Worm (Caenorhabditis elegans): ENCODE results near the gene osm-1.

ce11 chrX:16553845-16554426 lies 13.5 kb downstream of the osm-1 start, which contains the start of gene K08B5.2:
- TF ChIP-seq T23F11.4 (GFP tag; optimal IDR thresholded peaks at IDR 0.05): no peak
- no peak for TF ChIP-seq fkh-10 (GFP tag; optimal IDR thresholded peaks at IDR 0.05)
- no peak for TF ChIP-seq Y22D7AL.16 (tag; optimal IDR thresholded peaks at IDR 0.05)
- no peak for TF ChIP-seq ttx-3 (tag; optimal IDR thresholded peaks at IDR 0.05)
- no peak for TF ChIP-seq hlh-15 (tag; optimal IDR thresholded peaks at IDR 0.05)
- no peak for TF ChIP-seq hlh-8 (tag; optimal IDR thresholded peaks at IDR 0.05)
- no peak for TF ChIP-seq rnt-1 (tag; optimal IDR thresholded peaks at IDR 0.05)
- TF ChIP-seq ama-1 (optimal IDR thresholded peaks at IDR 0.05): no peak
- no peak for TF ChIP-seq unc-3 (GFP tag; conservative IDR thresholded peaks at IDR 0.05)
- no peak for TF ChIP-seq unc-3 (tag; optimal IDR thresholded peaks at IDR 0.05)

All from whole organism, late embryonic.